Fruit fly (Drosophila melanogaster) whole organism, embryonic: ENCODE data around the gene CG17376.

Experiments
- Abd-B ChIP-seq: fragments of 200-800 bp; sonication (Bioruptor generic); optimal IDR thresholded peaks from 2 replicates; lab custom pipeline; 2018; ENCODE audit warnings: missing biosample characterization, mild to moderate bottlenecking, missing genetic modification characterization, moderate library complexity
- Ada2b ChIP-seq: fragments of 200-800 bp; sonication (Bioruptor generic); IDR thresholded peaks from 2 replicates; pipeline ENCODE4 v1.3.6; 2022; ENCODE audit warnings: missing biosample characterization, missing genetic modification characterization
- Adf1 ChIP-seq: fragments of 200-800 bp; sonication (Bioruptor generic); IDR thresholded peaks from 2 replicates; pipeline ENCODE4 v1.3.6; 2022; ENCODE audit warnings: missing biosample characterization, missing genetic modification characterization
- Awh ChIP-seq: fragments of 200-800 bp; sonication (Bioruptor generic); IDR thresholded peaks from 2 replicates; pipeline ENCODE4, ENCODE4 v1.3.6; 2022; ENCODE audit warnings: missing biosample characterization, missing genetic modification characterization
- Bgb ChIP-seq: fragments of 200-800 bp; sonication (Bioruptor generic); IDR thresholded peaks from 2 replicates; pipeline ENCODE4 v1.3.6; 2022; ENCODE audit warnings: missing biosample characterization, missing genetic modification characterization; ENCODE audit not compliant: partially characterized antibody
- BtbVII ChIP-seq: fragments of 200-800 bp; sonication (Bioruptor generic); optimal IDR thresholded peaks from 3 replicates; lab custom pipeline; 2017; ENCODE audit warnings: missing biosample characterization, mild to moderate bottlenecking, missing genetic modification characterization
- CG1024 ChIP-seq: fragments of 200-800 bp; sonication (Bioruptor generic); IDR thresholded peaks from 2 replicates; pipeline ENCODE4 v1.3.6; 2022; ENCODE audit warnings: missing biosample characterization, missing genetic modification characterization
- CG11093 ChIP-seq: fragments of 200-800 bp; sonication (Bioruptor generic); IDR thresholded peaks from 3 replicates; pipeline ENCODE4 v1.3.6; 2022; ENCODE audit warnings: missing biosample characterization, missing genetic modification characterization
- CG11695 ChIP-seq: fragments of 200-800 bp; sonication (Bioruptor generic); IDR thresholded peaks from 3 replicates; pipeline ENCODE4 v1.3.6; 2022; ENCODE audit warnings: missing biosample characterization, missing genetic modification characterization
- CG13123 ChIP-seq: fragments of 200-800 bp; sonication (Bioruptor generic); optimal IDR thresholded peaks from 2 replicates; lab custom pipeline; 2016; ENCODE audit warnings: missing biosample characterization, missing genetic modification characterization
- CG13296 ChIP-seq: fragments of 200-800 bp; sonication (Bioruptor generic); optimal IDR thresholded peaks from 3 replicates; lab custom pipeline; 2018; ENCODE audit warnings: missing biosample characterization, mild to moderate bottlenecking, missing genetic modification characterization
- CG15696 ChIP-seq: fragments of 200-800 bp; sonication (Bioruptor generic); optimal IDR thresholded peaks from 2 replicates; lab custom pipeline; 2019; ENCODE audit warnings: missing biosample characterization, mild to moderate bottlenecking, missing genetic modification characterization, moderate library complexity
- CG1603 ChIP-seq: fragments of 200-800 bp; sonication (Bioruptor generic); optimal IDR thresholded peaks from 2 replicates; lab custom pipeline; 2019; ENCODE audit warnings: missing biosample characterization, mild to moderate bottlenecking, missing genetic modification characterization, moderate library complexity
- CG16863 ChIP-seq: fragments of 200-800 bp; sonication (Bioruptor generic); optimal IDR thresholded peaks from 3 replicates; lab custom pipeline; 2016; ENCODE audit warnings: missing biosample characterization, missing genetic modification characterization
- CG18011 ChIP-seq: fragments of 200-800 bp; sonication (Bioruptor generic); optimal IDR thresholded peaks from 2 replicates; lab custom pipeline; 2017; ENCODE audit warnings: missing biosample characterization, missing genetic modification characterization, mild to moderate bottlenecking, moderate library complexity, missing genotype
- CG2116 ChIP-seq: fragments of 200-800 bp; sonication (Bioruptor generic); optimal IDR thresholded peaks from 3 replicates; lab custom pipeline; 2018; ENCODE audit warnings: missing biosample characterization, mild to moderate bottlenecking, missing genetic modification characterization
- CG30403 ChIP-seq: fragments of 200-800 bp; sonication (Bioruptor generic); optimal IDR thresholded peaks from 3 replicates; lab custom pipeline; 2016; ENCODE audit warnings: missing biosample characterization, missing genetic modification characterization
- CG3163 ChIP-seq: fragments of 200-800 bp; sonication (Bioruptor generic); optimal IDR thresholded peaks from 3 replicates; lab custom pipeline; 2016; ENCODE audit warnings: missing biosample characterization, missing genetic modification characterization
- CG3838 ChIP-seq: fragments of 200-800 bp; sonication (Bioruptor generic); optimal IDR thresholded peaks from 3 replicates; lab custom pipeline; 2016; ENCODE audit warnings: missing biosample characterization, missing genetic modification characterization
- CG6272 ChIP-seq: fragments of 200-800 bp; sonication (Bioruptor generic); IDR thresholded peaks from 2 replicates; pipeline ENCODE4 v1.3.6; 2022; ENCODE audit warnings: missing biosample characterization, missing genetic modification characterization
- CG6654 ChIP-seq: fragments of 200-800 bp; sonication (Bioruptor generic); optimal IDR thresholded peaks from 2 replicates; lab custom pipeline; 2017; ENCODE audit warnings: missing biosample characterization, mild to moderate bottlenecking, missing genetic modification characterization
- CG9727 ChIP-seq: fragments of 200-800 bp; sonication (Bioruptor generic); optimal IDR thresholded peaks from 3 replicates; lab custom pipeline; 2017; ENCODE audit warnings: missing biosample characterization, mild to moderate bottlenecking, missing genetic modification characterization
- D ChIP-seq, 2 experiments: fragments of 200-800 bp in 1 of 2; fragments of >200 bp in 1 of 2; sonication (Bioruptor generic) in 1 of 2; optimal IDR thresholded peaks; 2 replicates in 1 of 2; 3 replicates in 1 of 2; lab custom pipeline; 2017; ENCODE audit warnings: mild to moderate bottlenecking in 1 of 2, missing biosample characterization in 1 of 2, missing genetic modification characterization in 1 of 2, missing genetic modification reagents in 1 of 2
- Doc3 ChIP-seq: fragments of 200-800 bp; sonication (Bioruptor generic); IDR thresholded peaks from 3 replicates; pipeline ENCODE4 v1.3.6; 2022; ENCODE audit warnings: missing biosample characterization, missing genetic modification characterization; ENCODE audit not compliant: partially characterized antibody
- ERR ChIP-seq: fragments of 200-800 bp; sonication (Bioruptor generic); optimal IDR thresholded peaks from 2 replicates; lab custom pipeline; 2016; ENCODE audit warnings: missing biosample characterization, missing genetic modification characterization
- Fer3 ChIP-seq: fragments of 200-800 bp; sonication (Bioruptor generic); optimal IDR thresholded peaks from 2 replicates; lab custom pipeline; 2018; ENCODE audit warnings: missing biosample characterization, mild to moderate bottlenecking, missing genetic modification characterization, moderate library complexity
- Jarid2 ChIP-seq: fragments of 200-800 bp; sonication (Bioruptor generic); optimal IDR thresholded peaks from 3 replicates; lab custom pipeline; 2017; ENCODE audit warnings: mild to moderate bottlenecking, missing biosample characterization, missing genetic modification reagents, missing genetic modification characterization
- Mad ChIP-seq: fragments of 200-800 bp; sonication (Bioruptor generic); optimal IDR thresholded peaks from 2 replicates; lab custom pipeline; 2016; ENCODE audit warnings: missing biosample characterization, missing genetic modification characterization
- Pdp1 ChIP-seq, 2 experiments: fragments of 200-800 bp; sonication (Bioruptor generic); optimal IDR thresholded peaks; 3 replicates each; lab custom pipeline; 2016; ENCODE audit warnings: missing biosample characterization in 2 of 2, missing genetic modification characterization in 2 of 2, mild to moderate bottlenecking in 1 of 2, moderate library complexity in 1 of 2
- Spps ChIP-seq: fragments of 200-800 bp; sonication (Bioruptor generic); optimal IDR thresholded peaks from 2 replicates; lab custom pipeline; 2018; ENCODE audit warnings: missing biosample characterization, mild to moderate bottlenecking, missing genetic modification characterization
- Stat92E ChIP-seq, 3 experiments: fragments of >200 bp in 2 of 3; fragments of 200-800 bp in 1 of 3; sonication (Bioruptor generic) in 1 of 3; optimal IDR thresholded peaks; 2 replicates each; lab custom pipeline; 2017 to 2019; ENCODE audit warnings: missing biosample characterization in 3 of 3, missing genetic modification characterization in 3 of 3, mild to moderate bottlenecking in 1 of 3, moderate library complexity in 1 of 3
- ara ChIP-seq: fragments of 200-800 bp; sonication (Bioruptor generic); IDR thresholded peaks from 2 replicates; pipeline ENCODE4 v1.3.6; 2022; ENCODE audit warnings: missing biosample characterization, missing genetic modification characterization
- cato ChIP-seq: fragments of 200-800 bp; sonication (Bioruptor generic); optimal IDR thresholded peaks from 2 replicates; lab custom pipeline; 2016; ENCODE audit warnings: missing biosample characterization, missing genetic modification characterization, borderline replicate concordance
- disco-r ChIP-seq: fragments of 200-800 bp; sonication (Bioruptor generic); optimal IDR thresholded peaks from 2 replicates; lab custom pipeline; 2016; ENCODE audit warnings: missing biosample characterization, missing genetic modification characterization
- gem ChIP-seq: fragments of 200-800 bp; sonication (Bioruptor generic); optimal IDR thresholded peaks from 2 replicates; lab custom pipeline; 2019; ENCODE audit warnings: missing biosample characterization, mild to moderate bottlenecking, missing genetic modification characterization, moderate library complexity
- gro ChIP-seq: fragments of 200-800 bp; sonication (Bioruptor generic); optimal IDR thresholded peaks from 2 replicates; lab custom pipeline; 2016; ENCODE audit warnings: missing biosample characterization, missing genetic modification characterization
- hb ChIP-seq: fragments of 200-800 bp; sonication (Bioruptor generic); IDR thresholded peaks from 3 replicates; pipeline ENCODE4 v1.3.6; 2022; ENCODE audit warnings: missing biosample characterization, missing genetic modification characterization; ENCODE audit not compliant: partially characterized antibody
- her ChIP-seq: fragments of 200-800 bp; sonication (Bioruptor generic); optimal IDR thresholded peaks from 2 replicates; lab custom pipeline; 2016; ENCODE audit warnings: missing biosample characterization, missing genetic modification characterization
- jing ChIP-seq: fragments of 200-800 bp; sonication (Bioruptor generic); optimal IDR thresholded peaks from 2 replicates; lab custom pipeline; 2018; ENCODE audit warnings: missing biosample characterization, mild to moderate bottlenecking, missing genetic modification characterization
- org-1 ChIP-seq: fragments of 200-800 bp; sonication (Bioruptor generic); optimal IDR thresholded peaks from 2 replicates; lab custom pipeline; 2017; ENCODE audit warnings: missing biosample characterization, missing genetic modification characterization
- pan ChIP-seq, 4 experiments: fragments of >200 bp in 3 of 4; fragments of 200-800 bp in 1 of 4; sonication (Bioruptor generic) in 1 of 4; optimal IDR thresholded peaks in 3 of 4; IDR thresholded peaks in 1 of 4; 2 replicates each; pipeline versions ENCODE4 v1.3.6 to Lab custom; 2017 to 2022; ENCODE audit warnings: missing biosample characterization in 2 of 4, missing genetic modification characterization in 2 of 4, mixed read lengths in 1 of 4
- sens-2 ChIP-seq: fragments of 200-800 bp; sonication (Bioruptor generic); IDR thresholded peaks from 2 replicates; pipeline ENCODE4 v1.3.6; 2022; ENCODE audit warnings: missing biosample characterization, missing genetic modification characterization
- unc-4 ChIP-seq: fragments of 200-800 bp; sonication (Bioruptor generic); IDR thresholded peaks from 2 replicates; pipeline ENCODE4 v1.3.6; 2022; ENCODE audit warnings: missing biosample characterization, missing genetic modification characterization; ENCODE audit not compliant: partially characterized antibody
- usp ChIP-seq: fragments of >200 bp; optimal IDR thresholded peaks from 2 replicates; lab custom pipeline; 2017; ENCODE audit warnings: missing biosample characterization, missing genetic modification characterization
- zen2 ChIP-seq: fragments of 200-800 bp; sonication (Bioruptor generic); IDR thresholded peaks from 3 replicates; pipeline ENCODE4 v1.3.6; 2022; ENCODE audit warnings: missing biosample characterization, missing genetic modification characterization; ENCODE audit not compliant: partially characterized antibody
- zfh1 ChIP-seq: fragments of 200-800 bp; sonication (Bioruptor generic); IDR thresholded peaks from 3 replicates; pipeline ENCODE4 v1.3.6; 2022; ENCODE audit warnings: missing biosample characterization, missing genetic modification characterization
- zfh2 ChIP-seq: fragments of 200-800 bp; sonication (Bioruptor generic); optimal IDR thresholded peaks from 2 replicates; lab custom pipeline; 2016; ENCODE audit warnings: missing biosample characterization, missing genetic modification characterization

CG17376 gene

DNA sequence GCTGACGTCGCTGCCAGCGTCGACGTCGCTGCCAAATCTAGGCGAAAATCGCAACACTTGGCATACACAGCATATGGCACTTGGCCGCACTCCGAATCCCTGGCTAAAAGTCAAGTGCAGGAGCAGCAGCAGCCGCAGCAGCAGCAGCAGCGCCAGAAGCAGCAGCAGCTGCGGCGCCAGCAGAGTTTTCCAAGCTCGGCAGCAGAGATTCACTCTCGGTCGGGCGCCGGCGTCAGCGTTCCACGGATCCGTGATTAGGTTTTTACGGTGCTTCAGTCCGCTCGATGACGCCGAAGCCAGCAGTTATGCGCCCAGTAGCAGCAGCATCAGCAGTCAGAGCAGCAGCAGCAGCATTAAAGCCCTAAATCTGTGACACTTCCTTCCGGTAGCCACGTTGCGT is 21.4 kb upstream of the CG17376 start:
- TF ChIP-seq Bgb (peak; percentile 5; the same call in 1 of the 2 replicates), Awh (GFP tag; lab: Robert Waterston, UW) (no peak), jing (GFP tag; lab: Kevin White, UChicago) (no peak), CG11695 (GFP tag; lab: Robert Waterston, UW) (no peak), CG30403 (GFP tag; lab: Kevin White, UChicago) (no peak), ara (GFP tag; lab: Robert Waterston, UW) (no peak), CG18011 (GFP tag; lab: Kevin White, UChicago) (no peak), CG3163 (GFP tag; lab: Kevin White, UChicago) (no peak), disco-r (GFP tag; lab: Kevin White, UChicago) (no peak), her (GFP tag; lab: Kevin White, UChicago) (no peak), usp (GFP tag; lab: Kevin White, UChicago) (no peak), org-1 (GFP tag; lab: Kevin White, UChicago) (no peak), gem (tag; lab: Kevin White, UChicago) (no peak), CG1024 (no peak), sens-2 (GFP tag; lab: Robert Waterston, UW) (peak; percentile 97), CG16863 (no peak), CG9727 (GFP tag; lab: Kevin White, UChicago) (no peak), D (optimal IDR thresholded peaks at IDR 0.05; lab: Kevin White, UChicago) (no peak), D (GFP tag; optimal IDR thresholded peaks at IDR 0.05; lab: Kevin White, UChicago) (no peak), CG11093 (no peak), zen2 (GFP tag; lab: Robert Waterston, UW) (no peak), Mad (GFP tag; lab: Kevin White, UChicago) (no peak), cato (GFP tag; lab: Kevin White, UChicago) (no peak), Doc3 (GFP tag; lab: Robert Waterston, UW) (no peak), Stat92E (GFP tag; optimal IDR thresholded peaks at IDR 0.05; lab: Kevin White, UChicago) (no peak), zfh1 (0 out of 3 replicates have a peak, but pooled peaks have one; percentile 10), Pdp1 (GFP tag; optimal IDR thresholded peaks at IDR 0.05; lab: Kevin White, UChicago) (no peak), unc-4 (GFP tag; lab: Robert Waterston, UW) (no peak), Fer3 (tag; lab: Kevin White, UChicago) (no peak), Abd-B (GFP tag; lab: Kevin White, UChicago) (no peak), zfh2 (GFP tag; lab: Kevin White, UChicago) (no peak), CG1603 (tag; lab: Kevin White, UChicago) (no peak), Jarid2 (GFP tag; lab: Kevin White, UChicago) (peak; percentile 33), pan (optimal IDR thresholded peaks at IDR 0.05; lab: Kevin White, UChicago) (no peak), pan (GFP tag; optimal IDR thresholded peaks at IDR 0.05 in 1 of 2, IDR thresholded peaks at IDR 0.05 in 1 of 2) (no peak), CG15696 (no peak), CG6272 (GFP tag; lab: Robert Waterston, UW) (no peak), CG3838 (GFP tag; lab: Kevin White, UChicago) (no peak), BtbVII (GFP tag; lab: Kevin White, UChicago) (no peak), ERR (GFP tag; lab: Kevin White, UChicago) (no peak), CG2116 (GFP tag; lab: Kevin White, UChicago) (no peak), Adf1 (GFP tag; lab: Robert Waterston, UW) (peak; percentile 85), CG13296 (no peak), Ada2b (no peak), Spps (tag; lab: Kevin White, UChicago) (no peak), gro (no peak), hb (GFP tag; lab: Robert Waterston, UW) (0 out of 3 replicates have a peak, but pooled peaks have one; percentile 14), CG13123 (GFP tag; lab: Kevin White, UChicago) (no peak), CG6654 (GFP tag; lab: Kevin White, UChicago) (no peak)
